Worm (Caenorhabditis elegans): ENCODE results near the gene C45B11.6.

ce11 chrV:11030675-11031074 lies 13.2 kb upstream of the C45B11.6 start:
- TF ChIP-seq elt-2 (tag; optimal IDR thresholded peaks at IDR 0.05) (no peak), tbx-7 (tag; optimal IDR thresholded peaks at IDR 0.05) (no peak), hlh-13 (GFP tag; optimal IDR thresholded peaks at IDR 0.05) (no peak), dve-1 (tag; optimal IDR thresholded peaks at IDR 0.05) (no peak), nhr-11 (tag; optimal IDR thresholded peaks at IDR 0.05) (no peak), ceh-48 (tag; optimal IDR thresholded peaks at IDR 0.05) (no peak)

Data from whole organism, late embryonic.